Worm (Caenorhabditis elegans) whole organism, L4/young adult: ENCODE measurements around the gene F40G9.5.

Experiments
- W03F9.2 ChIP-seq: fragments of 150-350 bp; optimal IDR thresholded peaks from 2 replicates; lab custom pipeline; 2014; ENCODE audit warnings: missing biosample characterization, missing genetic modification characterization
- him-1 ChIP-seq: sonication (generic microtip); optimal IDR thresholded peaks from 2 replicates; lab custom pipeline; 2016; ENCODE audit warnings: missing genotype, missing genetic modification reagents, missing genetic modification characterization, missing compliant biosample characterization

DNA sequence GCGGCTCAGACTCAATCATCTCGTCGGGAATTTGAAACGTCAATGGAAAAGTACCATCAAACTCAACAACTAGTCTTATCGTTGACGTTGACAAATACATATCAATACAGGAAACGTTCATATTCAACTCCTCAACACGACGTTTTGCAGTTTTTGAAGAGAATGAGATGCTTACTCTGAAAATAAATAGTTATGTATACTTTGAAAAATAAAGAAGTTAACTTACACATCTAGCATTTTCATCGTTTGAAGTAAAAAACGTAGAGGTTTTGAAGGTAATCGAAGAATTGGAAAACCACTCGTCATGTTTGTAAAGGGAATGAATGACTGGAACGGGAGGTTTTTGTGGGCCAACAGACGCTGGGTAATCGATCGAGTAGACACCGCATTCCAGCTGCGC is 40.2 kb upstream of the F40G9.5 start, which contains the start of gene fbxb-81:
- TF ChIP-seq him-1 (tag; lab: Kevin White, UChicago) (no peak), W03F9.2 (tag; lab: Kevin White, UChicago) (no peak)
